Worm (Caenorhabditis elegans) whole organism, late embryonic: Measurements from ENCODE around the gene B0272.3.

Experiments
- ceh-48 ChIP-seq: sonication (generic microtip); optimal IDR thresholded peaks from 2 replicates; lab custom pipeline; 2016; ENCODE audit warnings: missing genetic modification characterization, inconsistent platforms, missing compliant biosample characterization
- elt-2 ChIP-seq: sonication (generic microtip); optimal IDR thresholded peaks from 2 replicates; lab custom pipeline; 2016; ENCODE audit warnings: missing genetic modification reagents, missing genetic modification characterization, missing compliant biosample characterization
- npax-4 ChIP-seq: sonication (generic microtip); optimal IDR thresholded peaks from 2 replicates; lab custom pipeline; 2016; ENCODE audit warnings: missing genetic modification characterization, missing compliant biosample characterization
- pax-1 ChIP-seq: fragments of 150-350 bp; optimal IDR thresholded peaks from 2 replicates; lab custom pipeline; 2014; ENCODE audit warnings: missing biosample characterization, missing genetic modification characterization

DNA sequence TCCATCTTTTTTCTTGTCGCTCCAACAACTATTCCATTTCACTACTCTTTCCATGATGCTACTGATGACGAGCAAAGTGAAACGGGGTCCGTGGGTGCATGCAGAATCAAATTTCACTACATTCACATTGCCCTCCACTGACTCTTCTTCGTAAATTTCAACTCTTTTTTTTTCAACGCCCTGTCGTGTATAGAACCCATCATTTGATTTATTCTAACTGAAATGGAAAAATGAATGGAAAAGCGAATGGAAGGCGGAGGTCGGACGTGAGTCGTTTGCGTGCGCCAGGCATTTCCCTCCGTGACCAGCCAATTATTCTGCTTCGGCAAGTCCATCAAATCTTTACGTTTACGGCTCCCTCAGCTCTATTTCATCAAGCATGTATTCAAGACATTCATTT lies 12.6 kb downstream of the B0272.3 start:
- TF ChIP-seq ceh-48 (tag; lab: Kevin White, UChicago) (no peak), npax-4 (tag; lab: Kevin White, UChicago) (no peak), pax-1 (no peak), elt-2 (tag; lab: Kevin White, UChicago) (no peak)
